Worm (Caenorhabditis elegans): Measurements from ENCODE around the gene W10G6.6.

The W10G6.6 gene

DNA sequence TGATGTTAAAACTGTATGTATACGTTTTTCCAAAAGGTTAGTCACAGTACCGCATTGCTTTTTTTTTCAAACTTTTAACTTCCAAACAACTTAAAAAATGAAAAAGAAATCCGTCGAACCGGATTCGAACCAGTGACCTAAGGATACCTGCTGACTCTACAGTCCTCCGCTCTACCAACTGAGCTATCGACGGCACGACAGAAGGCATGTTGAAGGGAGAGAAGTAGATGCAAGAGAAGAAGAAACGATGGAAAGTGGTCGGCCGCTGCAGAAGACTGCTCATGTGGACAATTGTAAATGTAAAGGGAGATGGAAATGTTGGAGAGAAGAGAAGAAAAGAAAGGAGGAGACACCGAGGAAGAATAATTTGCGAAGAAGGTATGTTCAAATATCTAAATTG is 40.9 kb downstream of the W10G6.6 start (continued):
- TF ChIP-seq B0035.1 (tag; optimal IDR thresholded peaks at IDR 0.05) (peak; percentile 75), aptf-3 (GFP tag; IDR thresholded peaks at IDR 0.05) (peak; percentile 76; the same call in 1 of the 2 replicates), lin-54 (GFP tag; optimal IDR thresholded peaks at IDR 0.05) (peak; percentile 77), somi-1 (GFP tag; optimal IDR thresholded peaks at IDR 0.05) (peak; percentile 75), madf-3 (GFP tag; IDR thresholded peaks at IDR 0.05) (peak; percentile 84), let-607 (tag; optimal IDR thresholded peaks at IDR 0.05) (peak; percentile 57 to 71), rcor-1 (GFP tag; IDR thresholded peaks at IDR 0.05) (peak; percentile 91), nhr-80 (tag; optimal IDR thresholded peaks at IDR 0.05) (peak; percentile 54), Y56A3A.18 (GFP tag; IDR thresholded peaks at IDR 0.05) (peak; percentile 96), B0336.3 (GFP tag; IDR thresholded peaks at IDR 0.05) (peak; percentile 86), mes-4 (tag; optimal IDR thresholded peaks at IDR 0.05) (peak; percentile 68), ceh-91 (GFP tag; IDR thresholded peaks at IDR 0.05) (no peak), F22D6.2 (tag; optimal IDR thresholded peaks at IDR 0.05) (peak; percentile 50), Y53F4B.3 (GFP tag; IDR thresholded peaks at IDR 0.05) (no peak), tbx-9 (tag; optimal IDR thresholded peaks at IDR 0.05; ENCODE audit: borderline replicate concordance) (peak; percentile 6), madf-6 (GFP tag; IDR thresholded peaks at IDR 0.05) (peak; percentile 77), sptf-2 (GFP tag; optimal IDR thresholded peaks at IDR 0.05) (peak; percentile 79), nhr-27 (tag; optimal IDR thresholded peaks at IDR 0.05) (peak; percentile 62), ets-4 (GFP tag; optimal IDR thresholded peaks at IDR 0.05) (peak; percentile 67), xnd-1 (tag; optimal IDR thresholded peaks at IDR 0.05) (no peak), Y67H2A.10 (GFP tag; conservative IDR thresholded peaks at IDR 0.05) (0 out of 2 replicates have a peak, but pooled peaks have one; percentile 34), hlh-26 (GFP tag; conservative IDR thresholded peaks at IDR 0.05) (no peak), akir-1 (GFP tag; optimal IDR thresholded peaks at IDR 0.05) (peak; percentile 76), zim-3 (tag; optimal IDR thresholded peaks at IDR 0.05) (peak; percentile 80), ekl-4 (GFP tag; IDR thresholded peaks at IDR 0.05) (peak; percentile 89), B0261.1 (tag; optimal IDR thresholded peaks at IDR 0.05) (peak; percentile 99), D2030.7 (GFP tag; IDR thresholded peaks at IDR 0.05) (peak; percentile 80), nhr-120 (GFP tag; IDR thresholded peaks at IDR 0.05) (0 out of 2 replicates have a peak, but pooled peaks have one; percentile 65), snpc-1.3 (tag; optimal IDR thresholded peaks at IDR 0.05; ENCODE audit: insufficient read depth) (peak; percentile 71), attf-6 (GFP tag; IDR thresholded peaks at IDR 0.05) (peak; percentile 76; the same call in 1 of the 2 replicates), atf-7 (tag; optimal IDR thresholded peaks at IDR 0.05) (peak; percentile 80), ztf-18 (tag; optimal IDR thresholded peaks at IDR 0.05) (peak; percentile 59), tlf-1 (GFP tag; optimal IDR thresholded peaks at IDR 0.05) (peak; percentile 86), egl-18 (GFP tag; IDR thresholded peaks at IDR 0.05) (peak; percentile 89), unc-62 (GFP tag; optimal IDR thresholded peaks at IDR 0.05) (no peak), F57A8.1 (GFP tag; optimal IDR thresholded peaks at IDR 0.05) (peak; percentile 87), dpff-1 (tag; optimal IDR thresholded peaks at IDR 0.05) (no peak), Y95B8A.8 (GFP tag; IDR thresholded peaks at IDR 0.05) (peak; percentile 57; the same call in 1 of the 2 replicates), mcd-1 (GFP tag; IDR thresholded peaks at IDR 0.05) (peak; percentile 81), him-1 (tag; optimal IDR thresholded peaks at IDR 0.05) (peak; percentile 37), ztf-6 (GFP tag; IDR thresholded peaks at IDR 0.05) (peak; percentile 87; the same call in 1 of the 2 replicates), dox-1 (GFP tag; IDR thresholded peaks at IDR 0.05) (peak; percentile 94), nhr-179 (tag; optimal IDR thresholded peaks at IDR 0.05) (peak; percentile 69), F55B11.4 (tag; optimal IDR thresholded peaks at IDR 0.05; ENCODE audit: borderline replicate concordance, insufficient read depth) (no peak), repo-1 (tag; optimal IDR thresholded peaks at IDR 0.05) (peak; percentile 92), attf-5 (GFP tag; optimal IDR thresholded peaks at IDR 0.05) (peak; percentile 40), madf-10 (tag; optimal IDR thresholded peaks at IDR 0.05) (peak; percentile 90), bed-1 (GFP tag; IDR thresholded peaks at IDR 0.05) (0 out of 2 replicates have a peak, but pooled peaks have one; percentile 74)
